Worm (Caenorhabditis elegans) whole organism, L4 larva: ENCODE data around the gene nhr-133.

Source experiments
- ceh-82 ChIP-seq: sonication (generic microtip); optimal IDR thresholded peaks from 2 replicates; lab custom pipeline; 2017; ENCODE audit warnings: missing biosample characterization, missing genetic modification characterization
- jun-1 ChIP-seq: fragments of 150-350 bp; optimal IDR thresholded peaks from 2 replicates; lab custom pipeline; 2014; ENCODE audit warnings: missing biosample characterization, missing genetic modification reagents, missing genetic modification characterization
- lin-39 ChIP-seq: fragments of 150-350 bp; optimal IDR thresholded peaks from 2 replicates; lab custom pipeline; 2014; ENCODE audit warnings: missing biosample characterization, missing genetic modification reagents, missing genetic modification characterization
- lsy-2 ChIP-seq, 2 experiments: fragments of 150-350 bp in 1 of 2; sonication (generic microtip) in 1 of 2; optimal IDR thresholded peaks; 2 replicates each; lab custom pipeline; 2014 to 2017; ENCODE audit warnings: missing biosample characterization in 2 of 2, missing genetic modification characterization in 2 of 2
- nhr-76 ChIP-seq: fragments of 150-350 bp; optimal IDR thresholded peaks from 2 replicates; lab custom pipeline; 2014; ENCODE audit warnings: missing biosample characterization, missing genetic modification characterization
- snpc-4 ChIP-seq: fragments of 150-350 bp; optimal IDR thresholded peaks from 2 replicates; lab custom pipeline; 2014; ENCODE audit warnings: missing biosample characterization, missing genetic modification characterization
- unc-130 ChIP-seq: sonication (generic microtip); optimal IDR thresholded peaks from 2 replicates; lab custom pipeline; 2016; ENCODE audit warnings: missing genetic modification reagents, missing genetic modification characterization, missing compliant biosample characterization
- unc-39 ChIP-seq: sonication (generic microtip); optimal IDR thresholded peaks from 2 replicates; lab custom pipeline; 2017; ENCODE audit warnings: missing biosample characterization, missing genetic modification characterization
- ztf-11 ChIP-seq: fragments of 150-350 bp; optimal IDR thresholded peaks from 2 replicates; lab custom pipeline; 2014; ENCODE audit warnings: missing biosample characterization, missing genetic modification characterization

ce11 chrV:2244751-2245150 lies 32.8 kb upstream of the nhr-133 start, which contains the start of gene cyp-33C5:
- no peak for TF ChIP-seq snpc-4 (tag; lab: Kevin White, UChicago)
- TF ChIP-seq unc-39 (tag; lab: Kevin White, UChicago): no peak
- TF ChIP-seq ztf-11 (tag; lab: Kevin White, UChicago): no peak
- TF ChIP-seq nhr-76 (tag; lab: Kevin White, UChicago): no peak
- TF ChIP-seq lsy-2 (tag; optimal IDR thresholded peaks at IDR 0.05; lab: Kevin White, UChicago): no peak
- TF ChIP-seq unc-130 (GFP tag; lab: Kevin White, UChicago): no peak
- TF ChIP-seq lin-39: no peak
- TF ChIP-seq ceh-82: no peak
- TF ChIP-seq jun-1 (tag; lab: Kevin White, UChicago): no peak
